Fruit fly (Drosophila melanogaster): ENCODE results near the gene CASK.
A peak's percentile ranks its signal among the peaks of the same experiment; 100 is the strongest.

Gene CASK

DNA sequence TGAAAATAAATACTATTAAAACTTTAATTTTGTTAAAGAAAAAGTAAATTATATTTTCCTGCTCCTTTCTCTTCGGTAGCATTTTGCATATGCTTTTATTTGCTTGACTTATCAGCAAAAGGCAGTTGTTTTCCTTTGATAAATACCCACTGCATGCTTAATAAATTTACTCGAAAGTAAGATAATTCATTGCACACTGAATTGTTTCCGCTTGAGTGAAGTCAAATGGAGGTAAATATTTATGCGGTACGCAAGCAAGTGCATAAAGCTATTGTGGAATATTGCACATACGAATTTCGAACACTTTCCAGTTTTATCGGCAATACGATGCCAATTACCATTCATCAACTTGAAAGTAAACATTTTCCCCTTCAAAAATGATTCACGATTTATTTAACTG, 602 bp upstream of the CASK start (continued):
- TF ChIP-seq Rel (GFP tag; optimal IDR thresholded peaks at IDR 0.05) (no peak), Rel (tag; optimal IDR thresholded peaks at IDR 0.05) (no peak), CG32264 (GFP tag; optimal IDR thresholded peaks at IDR 0.05) (no peak), Hr83 (GFP tag; optimal IDR thresholded peaks at IDR 0.05; ENCODE audit: poor library complexity, severe bottlenecking) (no peak), Sp1 (GFP tag; optimal IDR thresholded peaks at IDR 0.05) (peak; percentile 35)

DNA sequence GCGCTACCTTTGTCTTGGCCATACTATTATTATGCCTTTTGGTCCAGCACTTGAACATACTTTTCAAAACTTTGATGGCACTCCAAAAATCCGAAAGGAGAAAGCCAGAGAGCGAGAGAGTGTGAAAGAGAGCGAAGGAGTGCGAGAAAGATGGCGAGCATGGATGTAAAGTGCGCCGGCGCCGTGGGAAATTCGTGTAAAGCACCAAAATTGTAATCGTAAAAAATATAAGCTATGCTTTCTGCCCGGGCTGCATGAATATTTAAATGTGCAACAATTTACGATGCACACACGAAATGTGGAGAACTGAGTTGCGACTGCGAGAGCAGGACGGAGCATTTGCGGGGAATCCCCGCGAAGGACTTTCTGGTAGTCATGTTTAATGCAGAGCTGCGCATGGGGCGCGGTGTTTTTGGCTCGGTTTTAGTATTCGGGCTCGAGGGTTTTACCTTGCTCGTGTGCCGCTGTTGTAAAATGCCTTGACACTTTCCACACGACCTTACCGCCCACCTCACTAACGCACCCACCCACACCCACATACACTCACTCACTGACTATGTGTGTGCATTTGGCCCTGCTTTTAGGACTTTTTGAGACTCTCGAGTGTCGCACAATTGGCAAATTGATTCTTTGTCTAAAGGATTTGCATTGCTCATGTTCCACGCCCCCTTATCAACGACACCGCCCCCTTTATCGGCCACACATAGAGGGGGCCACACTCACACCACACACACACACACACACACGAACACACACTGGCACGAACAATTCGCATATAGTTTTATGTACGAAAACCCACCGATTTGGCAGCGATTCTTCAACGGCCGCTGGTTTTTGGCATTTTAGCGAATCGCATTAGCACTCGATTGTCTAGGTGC, 551 bp downstream of the CASK start:
- TF ChIP-seq Rel (GFP tag; optimal IDR thresholded peaks at IDR 0.05) (no peak), Rel (tag; optimal IDR thresholded peaks at IDR 0.05) (peak; percentile 87), Dfd (GFP tag; optimal IDR thresholded peaks at IDR 0.05) (peak; percentile 51), psq (GFP tag; optimal IDR thresholded peaks at IDR 0.05) (no peak), N (GFP tag; optimal IDR thresholded peaks at IDR 0.05) (peak; percentile 0), Dif (GFP tag; optimal IDR thresholded peaks at IDR 0.05; ENCODE audit: partially characterized antibody) (peak; percentile 69), sv (GFP tag; optimal IDR thresholded peaks at IDR 0.05) (no peak)

dm6 chr3R:21808622-21809347, 13.7 kb downstream of the CASK start:
- TF ChIP-seq br (GFP tag; optimal IDR thresholded peaks at IDR 0.05) (peak; percentile 3), ey (GFP tag; optimal IDR thresholded peaks at IDR 0.05) (peak; percentile 1), foxo (GFP tag; optimal IDR thresholded peaks at IDR 0.05) (peak in 1 of 2 experiments; percentile 40), tai (GFP tag; optimal IDR thresholded peaks at IDR 0.05) (no peak), Vsx2 (GFP tag; optimal IDR thresholded peaks at IDR 0.05; ENCODE audit: partially characterized antibody) (peak; percentile 29), woc (GFP tag; optimal IDR thresholded peaks at IDR 0.05) (peak; percentile 15), Hr83 (GFP tag; optimal IDR thresholded peaks at IDR 0.05; ENCODE audit: poor library complexity, severe bottlenecking) (no peak), Sp1 (GFP tag; optimal IDR thresholded peaks at IDR 0.05) (peak; percentile 6), CG32264 (GFP tag; optimal IDR thresholded peaks at IDR 0.05) (no peak), Rel (GFP tag; optimal IDR thresholded peaks at IDR 0.05) (no peak), Rel (tag; optimal IDR thresholded peaks at IDR 0.05) (no peak), h (GFP tag; optimal IDR thresholded peaks at IDR 0.05) (peak; percentile 25), dsf (GFP tag; optimal IDR thresholded peaks at IDR 0.05; ENCODE audit: borderline replicate concordance) (no peak)

DNA sequence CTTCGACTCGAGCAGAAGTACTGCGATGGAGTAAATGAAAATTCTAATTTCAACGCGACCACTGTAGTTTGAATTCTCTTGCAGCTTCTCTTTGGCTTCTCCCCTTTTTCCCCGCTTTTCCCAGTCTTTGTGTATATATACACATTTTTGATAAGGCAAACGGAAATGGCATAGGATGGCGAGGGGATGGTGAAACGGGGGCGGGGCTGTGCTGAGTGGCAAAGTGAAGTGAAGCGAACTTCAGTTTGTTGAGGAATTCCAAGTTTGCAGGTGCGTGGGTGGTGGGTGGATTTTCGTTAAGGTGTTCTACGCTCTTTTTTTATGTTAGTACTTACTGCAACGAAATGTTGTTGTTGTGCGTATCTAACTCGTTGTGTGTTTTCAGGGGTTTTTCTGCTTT, 15.2 kb downstream of the CASK start:
- no peak for TF ChIP-seq Myc (optimal IDR thresholded peaks at IDR 0.05)
- TF ChIP-seq lola (GFP tag; optimal IDR thresholded peaks at IDR 0.05), result no peak
- no peak for TF ChIP-seq Hr78 (GFP tag; optimal IDR thresholded peaks at IDR 0.05)
- TF ChIP-seq Sp1 (GFP tag; optimal IDR thresholded peaks at IDR 0.05), result no peak
- TF ChIP-seq usp (GFP tag; optimal IDR thresholded peaks at IDR 0.05), result no peak
- no peak for TF ChIP-seq Hnf4 (GFP tag; optimal IDR thresholded peaks at IDR 0.05)
- no peak for TF ChIP-seq CG32264 (GFP tag; optimal IDR thresholded peaks at IDR 0.05)

dm6 chr3R:21793760-21794159, 28.7 kb downstream of the CASK start:
- TF ChIP-seq Hnf4 (GFP tag; optimal IDR thresholded peaks at IDR 0.05) (no peak), tai (GFP tag; optimal IDR thresholded peaks at IDR 0.05) (no peak), Myc (optimal IDR thresholded peaks at IDR 0.05) (no peak), GATAd (GFP tag; optimal IDR thresholded peaks at IDR 0.05) (no peak), usp (GFP tag; optimal IDR thresholded peaks at IDR 0.05) (no peak), CrebA (GFP tag; optimal IDR thresholded peaks at IDR 0.05; ENCODE audit: borderline replicate concordance) (no peak), OdsH (GFP tag; optimal IDR thresholded peaks at IDR 0.05) (no peak), Dif (GFP tag; optimal IDR thresholded peaks at IDR 0.05; ENCODE audit: partially characterized antibody) (no peak), h (GFP tag; optimal IDR thresholded peaks at IDR 0.05) (no peak)

DNA sequence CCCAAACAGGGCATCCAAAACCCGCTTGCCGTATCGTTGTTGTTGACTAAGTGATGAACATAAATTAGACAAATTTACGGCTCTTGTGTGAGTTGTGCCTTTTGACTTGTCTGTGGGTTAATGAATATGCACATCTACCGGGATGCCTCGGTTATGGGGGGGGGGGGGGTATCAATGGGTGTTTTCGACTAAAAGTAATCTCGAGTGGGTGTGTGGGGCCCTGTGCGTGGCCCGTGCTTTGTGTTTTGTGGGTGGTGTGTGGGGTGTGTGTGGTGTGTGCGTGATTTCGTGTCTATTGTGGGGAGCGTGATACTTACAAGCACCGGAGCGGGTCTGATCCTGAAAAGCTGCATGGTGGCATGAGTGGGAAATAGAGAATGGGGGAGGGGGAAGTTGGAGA, 32.1 kb downstream of the CASK start:
- TF ChIP-seq N (GFP tag; optimal IDR thresholded peaks at IDR 0.05) (no peak), Hr83 (GFP tag; optimal IDR thresholded peaks at IDR 0.05; ENCODE audit: poor library complexity, severe bottlenecking) (no peak), woc (GFP tag; optimal IDR thresholded peaks at IDR 0.05) (no peak), Dfd (GFP tag; optimal IDR thresholded peaks at IDR 0.05) (peak; percentile 34)

All from whole organism, wandering third instar larva.